Worm (Caenorhabditis elegans): ENCODE data around the gene srg-62.

- TF ChIP-seq sea-2 (GFP tag; IDR thresholded peaks at IDR 0.05) (no peak), nhr-27 (tag; optimal IDR thresholded peaks at IDR 0.05) (no peak), D2030.7 (GFP tag; IDR thresholded peaks at IDR 0.05) (no peak), nfyb-1 (GFP tag; IDR thresholded peaks at IDR 0.05) (peak; percentile 50; the same call in 1 of the 2 replicates), attf-3 (GFP tag; conservative IDR thresholded peaks at IDR 0.05) (no peak), snpc-4 (GFP tag; optimal IDR thresholded peaks at IDR 0.05) (no peak), snpc-4 (tag; optimal IDR thresholded peaks at IDR 0.05) (no peak)
These were observed 11.3 kb downstream of the srg-62 start, which contains the start of gene dod-3 for ce11 chrV:2730784-2731480.

Data from whole organism, young adult.